Fruit fly (Drosophila melanogaster): Measurements from ENCODE around the gene CG12523.
A peak's percentile ranks its signal among the peaks of the same experiment; 100 is the strongest.

The CG12523 gene

DNA sequence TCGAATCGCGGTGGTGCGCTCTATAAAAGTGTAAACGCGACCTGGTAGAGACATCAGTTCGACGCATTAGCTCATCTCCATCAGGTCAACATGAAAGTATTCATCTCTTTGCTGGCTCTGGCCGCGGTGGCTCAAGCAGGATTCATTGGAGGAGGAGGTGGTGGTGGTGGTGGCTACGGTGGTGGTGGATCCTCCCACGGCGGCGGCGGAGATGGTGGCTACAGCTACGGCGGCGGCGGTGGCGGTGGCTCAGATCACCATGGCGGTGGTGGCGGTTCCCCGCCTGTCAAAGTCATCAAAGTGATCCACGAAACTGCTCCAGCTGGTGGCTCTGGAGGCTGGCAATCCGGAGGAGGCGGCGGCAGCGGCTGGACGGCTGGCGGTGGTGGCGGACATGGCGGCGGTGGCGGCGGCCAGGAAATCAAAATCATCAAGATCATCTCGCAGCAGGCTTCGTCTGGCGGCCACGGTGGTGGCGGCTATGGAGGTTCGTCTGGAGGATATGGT is at the start of gene CG12523:
TSS of gene CG12523 (plus strand) at position 51 of the 507 bp plus-strand sequence.
- no peak for TF ChIP-seq CG8301 (tag; optimal IDR thresholded peaks at IDR 0.05)
- no peak for TF ChIP-seq rn (GFP tag; IDR thresholded peaks at IDR 0.05)
- no peak for TF ChIP-seq CG9948 (tag; optimal IDR thresholded peaks at IDR 0.05)
- TF ChIP-seq CG17806 (tag; optimal IDR thresholded peaks at IDR 0.05) = no peak
- no peak for TF ChIP-seq Pif1B (GFP tag; optimal IDR thresholded peaks at IDR 0.05)
- TF ChIP-seq Pif1A (GFP tag; optimal IDR thresholded peaks at IDR 0.05) = no peak
- TF ChIP-seq CG10348 (GFP tag; IDR thresholded peaks at IDR 0.05) = no peak
- TF ChIP-seq CG12605 (GFP tag; IDR thresholded peaks at IDR 0.05) = no peak
- TF ChIP-seq CG4496 (GFP tag; IDR thresholded peaks at IDR 0.05) = no peak
- TF ChIP-seq Snoo (tag; optimal IDR thresholded peaks at IDR 0.05) = no peak
- TF ChIP-seq CG8159 (tag; optimal IDR thresholded peaks at IDR 0.05) = no peak
- no peak for TF ChIP-seq CG15710 (tag; optimal IDR thresholded peaks at IDR 0.05)
- no peak for TF ChIP-seq fd96Ca (GFP tag; IDR thresholded peaks at IDR 0.05)
- no peak for TF ChIP-seq CG14655 (GFP tag; optimal IDR thresholded peaks at IDR 0.05)
- TF ChIP-seq Ets98B (GFP tag; IDR thresholded peaks at IDR 0.05) = no peak
- no peak for TF ChIP-seq D1 (tag; optimal IDR thresholded peaks at IDR 0.05)
- no peak for TF ChIP-seq CG32121 (GFP tag; IDR thresholded peaks at IDR 0.05)
- TF ChIP-seq CG13204 (GFP tag; optimal IDR thresholded peaks at IDR 0.05) = no peak

- no peak for TF ChIP-seq Ets98B (GFP tag; IDR thresholded peaks at IDR 0.05)
- TF ChIP-seq D1 (tag; optimal IDR thresholded peaks at IDR 0.05) = no peak
Measured at dm6 chr3L:10751283-10751682, 49.7 kb upstream of the CG12523 start.

DNA sequence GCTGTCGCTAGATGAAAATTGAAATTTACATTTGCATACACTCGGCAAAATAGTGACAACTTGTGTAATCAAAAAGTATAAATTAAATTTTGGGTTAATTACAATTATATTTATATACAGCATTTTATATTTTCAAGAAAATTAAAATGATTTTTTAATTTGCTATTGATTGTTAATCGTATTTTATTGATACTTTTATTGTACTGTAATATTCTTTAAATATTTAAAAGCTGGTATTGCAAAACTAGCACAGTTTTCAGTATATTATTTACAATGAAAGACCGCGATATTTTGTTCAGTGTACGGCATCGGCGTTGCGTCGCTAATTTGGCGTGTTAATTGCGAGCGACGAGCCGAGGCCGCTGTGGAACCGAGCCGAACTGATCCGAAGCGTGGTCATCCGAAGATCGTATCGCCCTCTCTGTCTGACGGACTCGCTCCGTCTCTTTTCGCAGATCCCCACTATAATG is 48.4 kb upstream of the CG12523 start:
- peak; percentile 23 for TF ChIP-seq EcR (GFP tag; optimal IDR thresholded peaks at IDR 0.05)
- TF ChIP-seq CG14655 (GFP tag; optimal IDR thresholded peaks at IDR 0.05) = peak; percentile 91
- peak; percentile 81 for TF ChIP-seq Ets98B (GFP tag; IDR thresholded peaks at IDR 0.05)
- peak; percentile 64 for TF ChIP-seq gl (tag; optimal IDR thresholded peaks at IDR 0.05)
- TF ChIP-seq CG12605 (GFP tag; IDR thresholded peaks at IDR 0.05) = peak; percentile 88
- TF ChIP-seq CG32121 (GFP tag; IDR thresholded peaks at IDR 0.05) = peak; percentile 95
- TF ChIP-seq Snoo (tag; optimal IDR thresholded peaks at IDR 0.05) = peak; percentile 77
- TF ChIP-seq CG4496 (GFP tag; IDR thresholded peaks at IDR 0.05) = peak; percentile 93
- TF ChIP-seq rn (GFP tag; IDR thresholded peaks at IDR 0.05) = peak; percentile 83
- peak; percentile 91 for TF ChIP-seq CG8159 (tag; optimal IDR thresholded peaks at IDR 0.05)
- TF ChIP-seq fd96Ca (GFP tag; IDR thresholded peaks at IDR 0.05) = peak; percentile 79
- TF ChIP-seq CG10348 (GFP tag; IDR thresholded peaks at IDR 0.05) = peak; percentile 79; the same call in 1 of the 2 replicates
- peak; percentile 87 for TF ChIP-seq CG15710 (tag; optimal IDR thresholded peaks at IDR 0.05)
- TF ChIP-seq Pif1A (GFP tag; optimal IDR thresholded peaks at IDR 0.05) = peak; percentile 75
- TF ChIP-seq CG17806 (tag; optimal IDR thresholded peaks at IDR 0.05) = peak; percentile 88
- peak; percentile 96 for TF ChIP-seq D1 (tag; optimal IDR thresholded peaks at IDR 0.05)
- peak; percentile 92 for TF ChIP-seq CG8301 (tag; optimal IDR thresholded peaks at IDR 0.05)
- peak; percentile 83 for TF ChIP-seq CG34367 (tag; optimal IDR thresholded peaks at IDR 0.05)
- peak; percentile 79 for TF ChIP-seq Pif1B (GFP tag; optimal IDR thresholded peaks at IDR 0.05)
- TF ChIP-seq CG9948 (tag; optimal IDR thresholded peaks at IDR 0.05) = peak; percentile 88
- peak; percentile 67 for TF ChIP-seq CG13204 (GFP tag; optimal IDR thresholded peaks at IDR 0.05)

dm6 chr3L:10756082-10756481 is 44.9 kb upstream of the CG12523 start:
- peak; percentile 81 for TF ChIP-seq CG32121 (GFP tag; IDR thresholded peaks at IDR 0.05)
- no peak for TF ChIP-seq CG10348 (GFP tag; IDR thresholded peaks at IDR 0.05)
- peak; percentile 56 for TF ChIP-seq CG8301 (tag; optimal IDR thresholded peaks at IDR 0.05)
- no peak for TF ChIP-seq CG17806 (tag; optimal IDR thresholded peaks at IDR 0.05)
- no peak for TF ChIP-seq CG13204 (GFP tag; optimal IDR thresholded peaks at IDR 0.05)
- TF ChIP-seq Ets98B (GFP tag; IDR thresholded peaks at IDR 0.05) = peak; percentile 84
- peak; percentile 65 for TF ChIP-seq CG14655 (GFP tag; optimal IDR thresholded peaks at IDR 0.05)
- no peak for TF ChIP-seq Snoo (tag; optimal IDR thresholded peaks at IDR 0.05)
- peak; percentile 51 for TF ChIP-seq rn (GFP tag; IDR thresholded peaks at IDR 0.05)
- TF ChIP-seq Pif1B (GFP tag; optimal IDR thresholded peaks at IDR 0.05) = no peak
- TF ChIP-seq gl (tag; optimal IDR thresholded peaks at IDR 0.05) = no peak
- peak; percentile 3 for TF ChIP-seq CG9948 (tag; optimal IDR thresholded peaks at IDR 0.05)
- TF ChIP-seq CG12605 (GFP tag; IDR thresholded peaks at IDR 0.05) = peak; percentile 68
- peak; percentile 26 for TF ChIP-seq CG8159 (tag; optimal IDR thresholded peaks at IDR 0.05)
- TF ChIP-seq Pif1A (GFP tag; optimal IDR thresholded peaks at IDR 0.05) = peak; percentile 31
- TF ChIP-seq CG34367 (tag; optimal IDR thresholded peaks at IDR 0.05) = no peak
- no peak for TF ChIP-seq EcR (GFP tag; optimal IDR thresholded peaks at IDR 0.05)
- TF ChIP-seq CG15710 (tag; optimal IDR thresholded peaks at IDR 0.05) = peak; percentile 8
- TF ChIP-seq fd96Ca (GFP tag; IDR thresholded peaks at IDR 0.05) = no peak
- peak; percentile 78 for TF ChIP-seq CG4496 (GFP tag; IDR thresholded peaks at IDR 0.05)
- no peak for TF ChIP-seq D1 (tag; optimal IDR thresholded peaks at IDR 0.05)

- TF ChIP-seq CG12605 (GFP tag; IDR thresholded peaks at IDR 0.05) (no peak), CG8159 (tag; optimal IDR thresholded peaks at IDR 0.05) (peak; percentile 97), Ets98B (GFP tag; IDR thresholded peaks at IDR 0.05) (no peak), CG4496 (GFP tag; IDR thresholded peaks at IDR 0.05) (no peak; the same call in 2 of the 3 replicates), CG15710 (tag; optimal IDR thresholded peaks at IDR 0.05) (peak; percentile 96), CG17806 (tag; optimal IDR thresholded peaks at IDR 0.05) (peak; percentile 94), CG9948 (tag; optimal IDR thresholded peaks at IDR 0.05) (peak; percentile 94), CG13204 (GFP tag; optimal IDR thresholded peaks at IDR 0.05) (peak; percentile 32), gl (tag; optimal IDR thresholded peaks at IDR 0.05) (peak; percentile 63), CG14655 (GFP tag; optimal IDR thresholded peaks at IDR 0.05) (peak; percentile 62), CG8301 (tag; optimal IDR thresholded peaks at IDR 0.05) (peak; percentile 52), fd96Ca (GFP tag; IDR thresholded peaks at IDR 0.05) (no peak), Pif1B (GFP tag; optimal IDR thresholded peaks at IDR 0.05) (peak; percentile 19), D1 (tag; optimal IDR thresholded peaks at IDR 0.05) (peak; percentile 93), EcR (GFP tag; optimal IDR thresholded peaks at IDR 0.05) (peak; percentile 80), CG34367 (tag; optimal IDR thresholded peaks at IDR 0.05) (peak; percentile 89)
Measured at dm6 chr3L:10756919-10757318, 44.1 kb upstream of the CG12523 start.

Data from whole organism, pupa.